Fruit fly (Drosophila melanogaster) whole organism, prepupa: Measurements from ENCODE around the gene AnxB9.

Experiments
- CG11762 ChIP-seq: fragments of 200-800 bp; sonication (Bioruptor generic); optimal IDR thresholded peaks from 3 replicates; lab custom pipeline; 2016; ENCODE audit warnings: missing biosample characterization, missing genetic modification characterization; ENCODE audit not compliant: insufficient read depth
- CG3919 ChIP-seq: fragments of 200-800 bp; sonication (Bioruptor generic); optimal IDR thresholded peaks from 3 replicates; lab custom pipeline; 2016; ENCODE audit warnings: missing biosample characterization, missing genetic modification characterization
- CG6276 ChIP-seq: fragments of 200-800 bp; sonication (Bioruptor generic); optimal IDR thresholded peaks from 2 replicates; lab custom pipeline; 2017; ENCODE audit warnings: missing biosample characterization, mild to moderate bottlenecking, missing genetic modification characterization
- CG8632 ChIP-seq: fragments of 200-800 bp; sonication (Bioruptor generic); optimal IDR thresholded peaks from 3 replicates; lab custom pipeline; 2016; ENCODE audit warnings: missing biosample characterization, missing genetic modification characterization
- Ets21C ChIP-seq: fragments of 200-800 bp; sonication (Bioruptor generic); optimal IDR thresholded peaks from 3 replicates; lab custom pipeline; 2016; ENCODE audit warnings: missing biosample characterization, missing genetic modification characterization
- Lpt ChIP-seq: fragments of 200-800 bp; sonication (Bioruptor generic); optimal IDR thresholded peaks from 3 replicates; lab custom pipeline; 2016; ENCODE audit warnings: missing biosample characterization, missing genetic modification characterization
- OdsH ChIP-seq: fragments of 200-800 bp; sonication (Bioruptor generic); optimal IDR thresholded peaks from 3 replicates; lab custom pipeline; 2016; ENCODE audit warnings: missing biosample characterization, missing genetic modification characterization
- Sox102F ChIP-seq: fragments of 200-800 bp; sonication (Bioruptor generic); optimal IDR thresholded peaks from 2 replicates; lab custom pipeline; 2016; ENCODE audit warnings: missing biosample characterization, mild to moderate bottlenecking, missing genetic modification characterization
- acj6 ChIP-seq: fragments of 200-800 bp; sonication (Bioruptor generic); optimal IDR thresholded peaks from 3 replicates; lab custom pipeline; 2016; ENCODE audit warnings: missing biosample characterization, missing genetic modification characterization

DNA sequence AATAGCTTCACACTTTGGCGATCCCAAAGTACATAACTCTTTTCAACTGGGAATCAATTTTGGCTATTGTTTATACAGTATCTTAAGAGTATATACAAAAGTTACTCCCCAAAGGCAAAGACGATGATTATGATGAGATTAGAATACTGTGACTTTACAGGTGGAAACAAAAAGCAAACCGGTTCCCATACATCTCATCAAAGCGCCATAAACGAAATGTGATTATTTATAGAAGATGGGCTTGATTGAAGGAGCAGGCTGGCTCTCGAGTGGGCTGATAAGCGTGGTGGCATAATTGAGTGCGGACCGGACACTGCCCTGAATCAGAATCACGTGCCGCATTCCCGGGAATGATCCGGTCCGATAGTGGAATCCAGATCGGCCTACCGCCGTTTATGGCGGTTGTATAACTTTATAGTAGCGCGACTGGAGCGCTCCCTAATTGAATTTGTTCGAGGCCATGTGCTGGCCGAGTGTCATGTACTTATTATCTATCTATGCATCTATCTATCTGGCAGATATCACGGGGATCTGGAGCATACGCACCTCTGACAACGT lies 7.0 kb downstream of the AnxB9 start:
- TF ChIP-seq Sox102F (GFP tag; lab: Kevin White, UChicago) (no peak), CG8632 (GFP tag; lab: Kevin White, UChicago) (no peak), OdsH (GFP tag; lab: Kevin White, UChicago) (no peak), Lpt (no peak), Ets21C (no peak), CG6276 (GFP tag; lab: Kevin White, UChicago) (no peak), CG3919 (GFP tag; lab: Kevin White, UChicago) (no peak), acj6 (no peak), CG11762 (GFP tag; lab: Kevin White, UChicago) (no peak)
